Worm (Caenorhabditis elegans) whole organism, early embryonic: ENCODE results near the gene dod-24.

Experiments
- ama-1 ChIP-seq: fragments of 150-350 bp; optimal IDR thresholded peaks from 2 replicates; lab custom pipeline; 2014
- ceh-13 ChIP-seq: fragments of 200-800 bp; sonication (Bioruptor generic); optimal IDR thresholded peaks from 2 replicates; lab custom pipeline; 2018; ENCODE audit warnings: mild to moderate bottlenecking, missing genetic modification characterization, missing compliant biosample characterization

ce11 chrIV:12971994-12972520 is 30.9 kb upstream of the dod-24 start:
- TF ChIP-seq ama-1 (no peak), ceh-13 (GFP tag; lab: Kevin White, UChicago) (no peak)
